Worm (Caenorhabditis elegans) whole organism, L3 larva: Measurements from ENCODE around the gene T22B7.4.
A peak's percentile ranks its signal among the peaks of the same experiment; 100 is the strongest.

Experiments
- R02D3.7 ChIP-seq: fragments of 150-350 bp; optimal IDR thresholded peaks from 2 replicates; lab custom pipeline; 2014; ENCODE audit warnings: missing biosample characterization, missing genetic modification characterization
- ZK546.5 ChIP-seq: sonication (generic microtip); optimal IDR thresholded peaks from 2 replicates; lab custom pipeline; 2017; ENCODE audit warnings: missing biosample characterization, missing genetic modification characterization
- aly-2 ChIP-seq: fragments of 150-350 bp; optimal IDR thresholded peaks from 2 replicates; lab custom pipeline; 2014; ENCODE audit warnings: missing biosample characterization, missing genetic modification characterization
- ama-1 ChIP-seq: fragments of 150-350 bp; optimal IDR thresholded peaks from 2 replicates; lab custom pipeline; 2018
- ceh-16 ChIP-seq: sonication (generic microtip); optimal IDR thresholded peaks from 2 replicates; lab custom pipeline; 2017; ENCODE audit warnings: missing biosample characterization, missing genetic modification characterization
- ceh-82 ChIP-seq: fragments of 150-350 bp; optimal IDR thresholded peaks from 2 replicates; lab custom pipeline; 2014; ENCODE audit warnings: missing biosample characterization, missing genetic modification characterization
- ceh-9 ChIP-seq: sonication (generic microtip); optimal IDR thresholded peaks from 2 replicates; lab custom pipeline; 2018; ENCODE audit warnings: missing biosample characterization, missing genetic modification characterization
- daf-12 ChIP-seq: fragments of 150-350 bp; optimal IDR thresholded peaks from 2 replicates; lab custom pipeline; 2014; ENCODE audit warnings: missing biosample characterization, missing genetic modification reagents, missing genetic modification characterization
- egl-27 ChIP-seq: sonication (generic microtip); optimal IDR thresholded peaks from 4 replicates; lab custom pipeline; 2017; ENCODE audit warnings: missing biosample characterization, missing genetic modification reagents, missing genetic modification characterization
- egl-5 ChIP-seq: fragments of 150-350 bp; optimal IDR thresholded peaks from 2 replicates; lab custom pipeline; 2017; ENCODE audit warnings: missing biosample characterization, missing genetic modification reagents, missing genetic modification characterization, inconsistent platforms
- elt-2 ChIP-seq: sonication (generic microtip); optimal IDR thresholded peaks from 2 replicates; lab custom pipeline; 2016; ENCODE audit warnings: missing genetic modification reagents, mild to moderate bottlenecking, missing genetic modification characterization, missing compliant biosample characterization
- elt-3 ChIP-seq, 3 experiments: fragments of 150-350 bp in 1 of 3; sonication (generic microtip) in 2 of 3; optimal IDR thresholded peaks; 2 replicates in 2 of 3; 4 replicates in 1 of 3; lab custom pipeline; 2014 to 2017; ENCODE audit warnings: missing biosample characterization in 3 of 3, missing genetic modification characterization in 3 of 3
- eor-1 ChIP-seq, 2 experiments: fragments of 150-350 bp; optimal IDR thresholded peaks; 2 replicates each; lab custom pipeline; 2014 to 2018; ENCODE audit warnings: missing biosample characterization in 2 of 2, missing genetic modification characterization in 2 of 2
- fkh-10 ChIP-seq: sonication (generic microtip); optimal IDR thresholded peaks from 2 replicates; lab custom pipeline; 2017; ENCODE audit warnings: missing biosample characterization, missing genetic modification reagents, missing genetic modification characterization
- fkh-2 ChIP-seq: fragments of 150-350 bp; optimal IDR thresholded peaks from 2 replicates; lab custom pipeline; 2014; ENCODE audit warnings: missing biosample characterization, missing genetic modification reagents, missing genetic modification characterization
- fos-1 ChIP-seq: fragments of 150-350 bp; optimal IDR thresholded peaks from 2 replicates; lab custom pipeline; 2014; ENCODE audit warnings: missing biosample characterization, missing genetic modification characterization
- hmg-11 ChIP-seq: sonication (generic microtip); optimal IDR thresholded peaks from 2 replicates; lab custom pipeline; 2016; ENCODE audit warnings: missing genetic modification characterization, missing compliant biosample characterization
- jun-1 ChIP-seq: fragments of 150-350 bp; optimal IDR thresholded peaks from 2 replicates; lab custom pipeline; 2014; ENCODE audit warnings: missing biosample characterization, missing genetic modification reagents, missing genetic modification characterization
- lin-15B ChIP-seq: fragments of 150-350 bp; optimal IDR thresholded peaks from 2 replicates; lab custom pipeline; 2014; ENCODE audit warnings: missing biosample characterization, missing genetic modification characterization
- lsy-12 ChIP-seq: sonication (generic microtip); optimal IDR thresholded peaks from 2 replicates; lab custom pipeline; 2016; ENCODE audit warnings: mild to moderate bottlenecking, missing genetic modification characterization, missing compliant biosample characterization
- mml-1 ChIP-seq: fragments of 150-350 bp; sonication (generic microtip); optimal IDR thresholded peaks from 3 replicates; lab custom pipeline; 2014; ENCODE audit warnings: missing biosample characterization, missing genetic modification characterization
- nfya-1 ChIP-seq: sonication (generic microtip); optimal IDR thresholded peaks from 2 replicates; lab custom pipeline; 2017; ENCODE audit warnings: missing genetic modification characterization, mild to moderate bottlenecking, missing compliant biosample characterization, antibody characterized with exemption, moderate library complexity; ENCODE audit not compliant: insufficient read depth
- nhr-11 ChIP-seq: fragments of 150-350 bp; optimal IDR thresholded peaks from 2 replicates; lab custom pipeline; 2014; ENCODE audit warnings: missing biosample characterization, missing genetic modification characterization
- nhr-12 ChIP-seq: fragments of 150-350 bp; optimal IDR thresholded peaks from 2 replicates; lab custom pipeline; 2014; ENCODE audit warnings: missing biosample characterization, missing genetic modification characterization
- nhr-23 ChIP-seq: fragments of 150-350 bp; optimal IDR thresholded peaks from 2 replicates; lab custom pipeline; 2014; ENCODE audit warnings: missing biosample characterization, missing genetic modification reagents, missing genetic modification characterization
- nhr-237 ChIP-seq: fragments of 150-350 bp; optimal IDR thresholded peaks from 2 replicates; lab custom pipeline; 2014; ENCODE audit warnings: missing biosample characterization, missing genetic modification characterization
- nhr-25 ChIP-seq: sonication (generic microtip); optimal IDR thresholded peaks from 2 replicates; lab custom pipeline; 2017; ENCODE audit warnings: missing biosample characterization, missing genetic modification characterization
- nhr-28 ChIP-seq: fragments of 150-350 bp; optimal IDR thresholded peaks from 2 replicates; lab custom pipeline; 2014; ENCODE audit warnings: missing biosample characterization, missing genetic modification characterization
- nhr-43 ChIP-seq: sonication (generic microtip); optimal IDR thresholded peaks from 2 replicates; lab custom pipeline; 2016; ENCODE audit warnings: mild to moderate bottlenecking, missing genetic modification characterization, missing compliant biosample characterization; ENCODE audit not compliant: poor library complexity, severe bottlenecking
- nhr-67 ChIP-seq: fragments of 150-350 bp; optimal IDR thresholded peaks from 2 replicates; lab custom pipeline; 2014; ENCODE audit warnings: missing biosample characterization, missing genetic modification characterization
- nhr-76 ChIP-seq: fragments of 150-350 bp; sonication (generic microtip); optimal IDR thresholded peaks from 5 replicates; lab custom pipeline; 2014; ENCODE audit warnings: missing biosample characterization, missing genetic modification characterization
- nhr-77 ChIP-seq: fragments of 150-350 bp; optimal IDR thresholded peaks from 2 replicates; lab custom pipeline; 2014; ENCODE audit warnings: missing biosample characterization, missing genetic modification characterization
- pha-4 ChIP-seq: fragments of 150-350 bp; optimal IDR thresholded peaks from 2 replicates; lab custom pipeline; 2014; ENCODE audit warnings: missing biosample characterization, missing genetic modification reagents, missing genetic modification characterization
- pqm-1 ChIP-seq: fragments of 150-350 bp; optimal IDR thresholded peaks from 2 replicates; lab custom pipeline; 2017; ENCODE audit warnings: missing biosample characterization, missing genetic modification characterization, inconsistent platforms
- sea-2 ChIP-seq: fragments of 150-350 bp; sonication (generic microtip); optimal IDR thresholded peaks from 4 replicates; lab custom pipeline; 2014; ENCODE audit warnings: missing biosample characterization, missing genetic modification reagents, missing genetic modification characterization
- skn-1 ChIP-seq: fragments of 150-350 bp; optimal IDR thresholded peaks from 2 replicates; lab custom pipeline; 2014; ENCODE audit warnings: missing biosample characterization, missing genetic modification characterization
- snpc-4 ChIP-seq: fragments of 150-350 bp; optimal IDR thresholded peaks from 2 replicates; lab custom pipeline; 2014; ENCODE audit warnings: missing biosample characterization, missing genetic modification characterization
- tbx-2 ChIP-seq: sonication (generic microtip); optimal IDR thresholded peaks from 2 replicates; lab custom pipeline; 2016; ENCODE audit warnings: mild to moderate bottlenecking, missing genetic modification characterization, missing compliant biosample characterization
- unc-39 ChIP-seq: sonication (generic microtip); optimal IDR thresholded peaks from 4 replicates; lab custom pipeline; 2017; ENCODE audit warnings: missing biosample characterization, missing genetic modification characterization
- unc-62 ChIP-seq: fragments of 150-350 bp; sonication (generic microtip); optimal IDR thresholded peaks from 4 replicates; lab custom pipeline; 2014; ENCODE audit warnings: missing biosample characterization, missing genetic modification reagents, missing genetic modification characterization
- ztf-11 ChIP-seq: fragments of 150-350 bp; optimal IDR thresholded peaks from 2 replicates; lab custom pipeline; 2014; ENCODE audit warnings: missing biosample characterization, missing genetic modification characterization
- ztf-4 ChIP-seq: fragments of 150-350 bp; optimal IDR thresholded peaks from 2 replicates; lab custom pipeline; 2014; ENCODE audit warnings: missing biosample characterization, missing genetic modification characterization

Gene T22B7.4

DNA sequence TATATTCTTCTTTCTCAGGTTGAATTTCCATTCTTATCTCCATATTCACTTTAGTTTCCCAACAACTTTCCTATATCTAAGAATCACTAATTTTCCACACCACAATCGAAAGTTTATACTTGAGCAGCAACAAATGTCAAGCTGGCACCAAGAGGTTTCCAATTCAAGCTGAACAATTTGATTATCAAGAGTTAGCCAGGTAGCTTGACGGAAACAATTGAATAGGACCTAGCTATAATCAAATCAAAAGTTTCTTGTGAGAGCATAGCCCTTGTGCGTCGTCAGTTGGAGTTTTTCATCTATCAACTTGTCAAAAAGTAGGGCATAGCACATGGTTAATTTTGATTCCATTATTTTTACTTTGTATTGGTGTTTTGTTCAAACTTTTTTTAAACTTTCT, 14.4 kb upstream of the T22B7.4 start:
- TF ChIP-seq nfya-1 (no peak), nhr-76 (no peak), nhr-77 (tag; lab: Kevin White, UChicago) (no peak), jun-1 (tag; lab: Kevin White, UChicago) (no peak), nhr-237 (no peak)

DNA sequence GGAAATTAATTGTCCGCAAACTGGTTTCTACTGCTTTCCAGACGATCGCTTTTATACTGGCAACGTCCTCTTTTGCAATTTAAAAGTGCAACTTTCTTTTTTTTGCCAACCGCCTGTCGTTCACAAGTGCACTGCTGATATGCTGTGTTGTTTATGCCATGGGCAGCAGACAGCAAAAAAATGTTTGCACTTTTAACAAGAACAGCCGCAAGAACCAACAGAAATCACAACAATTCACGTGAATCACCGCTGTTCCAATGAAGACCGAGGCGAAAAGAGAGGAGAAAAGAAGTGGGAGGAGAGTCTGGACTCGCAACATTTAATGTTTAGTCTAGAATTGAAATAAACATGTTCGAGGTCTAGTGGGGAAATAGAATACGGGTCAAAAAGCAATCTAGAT, 12.6 kb upstream of the T22B7.4 start, which contains the start of gene T22B7.7:
Gene T22B7.7, minus strand, starts transcription at position 262 of the 400 bp plus-strand sequence.
- TF ChIP-seq elt-2 (peak; percentile 18), pqm-1 (tag; lab: Kevin White, UChicago) (peak; percentile 33), nhr-77 (tag; lab: Kevin White, UChicago) (no peak), nfya-1 (peak; percentile 56), pha-4 (tag; lab: Kevin White, UChicago) (peak; percentile 52), daf-12 (tag; lab: Kevin White, UChicago) (peak; percentile 40), nhr-25 (peak; percentile 50), ztf-4 (tag; lab: Kevin White, UChicago) (no peak), nhr-23 (no peak), egl-5 (tag; lab: Kevin White, UChicago) (peak; percentile 14)

DNA sequence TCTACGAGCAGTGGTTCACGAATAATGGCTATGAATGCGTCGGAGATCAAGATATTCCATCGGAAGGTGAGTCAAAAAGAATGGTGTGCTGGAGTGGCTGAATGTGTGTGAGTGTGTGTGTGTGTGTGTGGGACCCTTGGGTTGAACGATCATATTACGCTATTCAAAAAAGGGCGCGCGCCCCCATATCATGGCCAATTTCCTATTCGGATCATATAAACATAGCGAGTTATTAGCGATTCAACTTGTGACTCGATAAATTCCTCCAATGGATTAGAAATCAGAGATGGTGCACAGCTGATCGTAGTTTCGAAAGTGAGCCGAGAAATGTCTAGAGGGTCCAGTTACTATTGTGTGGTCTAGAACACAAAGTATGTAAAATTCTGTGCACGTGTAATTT, 6.7 kb upstream of the T22B7.4 start, which contains the start of gene srv-7:
Gene srv-7, minus strand, starts transcription at position 101 of the 400 bp plus-strand sequence.
- TF ChIP-seq ztf-11 (tag; lab: Kevin White, UChicago) (no peak), eor-1 (tag; optimal IDR thresholded peaks at IDR 0.05; lab: Kevin White, UChicago) (no peak), ceh-82 (tag; lab: Kevin White, UChicago) (no peak), R02D3.7 (tag; lab: Kevin White, UChicago) (no peak), elt-3 (tag; optimal IDR thresholded peaks at IDR 0.05; lab: Kevin White, UChicago) (no peak), nhr-77 (tag; lab: Kevin White, UChicago) (no peak), fos-1 (tag; lab: Kevin White, UChicago) (no peak), unc-39 (no peak), pha-4 (tag; lab: Kevin White, UChicago) (no peak), pqm-1 (tag; lab: Kevin White, UChicago) (no peak), nhr-237 (no peak), skn-1 (no peak), ceh-16 (tag; lab: Kevin White, UChicago) (no peak), nhr-12 (tag; lab: Kevin White, UChicago) (no peak), nhr-11 (tag; lab: Kevin White, UChicago) (no peak), lin-15B (tag; lab: Kevin White, UChicago) (no peak), ceh-9 (tag; lab: Kevin White, UChicago) (no peak), ama-1 (lab: Kevin White, UChicago) (no peak), tbx-2 (tag; lab: Kevin White, UChicago) (no peak)

DNA sequence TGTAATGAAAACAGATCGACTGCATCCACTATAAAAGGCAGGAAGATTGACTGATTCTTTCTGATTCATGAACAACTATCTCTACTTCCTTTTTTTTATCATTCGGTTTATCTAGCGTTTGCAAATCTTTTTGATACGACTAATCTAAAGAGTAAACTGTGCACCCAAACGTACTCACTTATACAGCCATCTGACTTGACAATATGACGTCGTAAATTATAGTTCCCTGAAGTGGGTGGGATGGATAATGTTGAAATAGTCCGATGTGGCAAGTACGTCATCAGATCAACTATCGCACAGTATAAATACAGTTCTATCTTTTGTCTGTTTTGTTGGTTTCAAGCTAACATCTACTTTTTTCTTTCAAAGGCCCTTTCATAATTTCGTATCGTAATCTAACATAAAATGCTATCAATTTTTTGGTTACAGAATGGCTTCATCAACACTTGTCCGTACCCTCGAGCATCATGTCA, 5.8 kb upstream of the T22B7.4 start, which contains the start of gene T22B7.3:
Gene T22B7.3, plus strand, starts transcription at position 423 of the 473 bp plus-strand sequence.
- no peak for TF ChIP-seq skn-1
- TF ChIP-seq nhr-67 (tag; lab: Kevin White, UChicago) = no peak

DNA sequence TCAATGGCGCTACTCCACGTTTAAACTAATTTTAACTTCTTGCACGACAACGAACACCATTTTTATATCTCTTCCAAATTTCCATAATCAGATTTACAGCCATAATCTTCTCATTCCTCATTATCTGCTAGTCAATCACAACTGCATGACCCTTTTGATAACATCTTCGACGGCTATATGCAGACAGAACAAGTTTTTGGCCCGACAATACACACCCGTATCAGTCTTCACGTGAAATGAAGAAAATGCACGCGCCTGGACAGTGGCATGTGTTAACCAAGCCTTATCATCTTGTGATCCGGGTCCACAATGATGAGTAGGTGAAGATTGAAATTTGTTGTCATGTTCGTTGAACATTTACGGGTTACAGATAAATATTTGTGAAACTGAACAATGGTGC, 4.4 kb upstream of the T22B7.4 start:
- no peak for TF ChIP-seq daf-12 (tag; lab: Kevin White, UChicago)
- no peak for TF ChIP-seq unc-39
- no peak for TF ChIP-seq sea-2
- TF ChIP-seq lin-15B (tag; lab: Kevin White, UChicago) = no peak
- no peak for TF ChIP-seq ceh-9 (tag; lab: Kevin White, UChicago)
- TF ChIP-seq elt-3 (tag; optimal IDR thresholded peaks at IDR 0.05; lab: Kevin White, UChicago) = peak in 1 of 3 experiments; percentile 55
- TF ChIP-seq elt-2 = no peak
- TF ChIP-seq mml-1 (tag; lab: Kevin White, UChicago) = no peak
- TF ChIP-seq nhr-67 (tag; lab: Kevin White, UChicago) = no peak
- no peak for TF ChIP-seq skn-1
- TF ChIP-seq ama-1 (lab: Kevin White, UChicago) = no peak
- no peak for TF ChIP-seq nhr-76
- TF ChIP-seq nhr-237 = no peak
- TF ChIP-seq ceh-16 (tag; lab: Kevin White, UChicago) = no peak
- TF ChIP-seq nhr-77 (tag; lab: Kevin White, UChicago) = no peak
- no peak for TF ChIP-seq fos-1 (tag; lab: Kevin White, UChicago)
- TF ChIP-seq lsy-12 = no peak
- TF ChIP-seq snpc-4 = no peak
- TF ChIP-seq nhr-28 = no peak
- TF ChIP-seq fkh-10 = no peak
- TF ChIP-seq nhr-25 = peak; percentile 76
- no peak for TF ChIP-seq hmg-11 (tag; lab: Kevin White, UChicago)
- TF ChIP-seq nhr-11 (tag; lab: Kevin White, UChicago) = no peak
- TF ChIP-seq tbx-2 (tag; lab: Kevin White, UChicago) = no peak
- TF ChIP-seq nhr-43 = peak; percentile 89
- no peak for TF ChIP-seq fkh-2 (tag; lab: Kevin White, UChicago)
- TF ChIP-seq aly-2 (tag; lab: Kevin White, UChicago) = no peak
- no peak for TF ChIP-seq ZK546.5 (tag; lab: Kevin White, UChicago)
- peak; percentile 44 for TF ChIP-seq nhr-23
- no peak for TF ChIP-seq eor-1 (tag; optimal IDR thresholded peaks at IDR 0.05; lab: Kevin White, UChicago)
- no peak for TF ChIP-seq egl-27 (tag; lab: Kevin White, UChicago)
- TF ChIP-seq egl-5 (tag; lab: Kevin White, UChicago) = no peak
- no peak for TF ChIP-seq R02D3.7 (tag; lab: Kevin White, UChicago)
- no peak for TF ChIP-seq unc-62 (GFP tag; lab: Kevin White, UChicago)
